Worm (Caenorhabditis elegans) whole organism, mixed stage, embryonic: ENCODE results near the gene sri-54.

Source experiments
- M03D4.4 ChIP-seq: sonication (generic microtip); optimal IDR thresholded peaks from 2 replicates; lab custom pipeline; 2017; ENCODE audit warnings: mild to moderate bottlenecking, missing genetic modification characterization, missing compliant biosample characterization
- bed-3 ChIP-seq: fragments of 200-800 bp; sonication (Bioruptor generic); optimal IDR thresholded peaks from 3 replicates; lab custom pipeline; 2018; ENCODE audit warnings: mild to moderate bottlenecking, missing genetic modification characterization, moderate library complexity, missing compliant biosample characterization
- blmp-1 ChIP-seq: fragments of 150-350 bp; optimal IDR thresholded peaks from 2 replicates; lab custom pipeline; 2014; ENCODE audit warnings: missing biosample characterization, missing genetic modification characterization
- ceh-39 ChIP-seq: fragments of 150-350 bp; optimal IDR thresholded peaks from 2 replicates; lab custom pipeline; 2014; ENCODE audit warnings: missing biosample characterization, missing genetic modification characterization
- ceh-43 ChIP-seq: fragments of 200-800 bp; sonication (Bioruptor generic); optimal IDR thresholded peaks from 2 replicates; lab custom pipeline; 2018; ENCODE audit warnings: mild to moderate bottlenecking, missing genetic modification characterization, moderate library complexity, missing compliant biosample characterization
- ceh-83 ChIP-seq: fragments of 200-800 bp; sonication (Bioruptor generic); optimal IDR thresholded peaks from 2 replicates; lab custom pipeline; 2018; ENCODE audit warnings: mild to moderate bottlenecking, missing genetic modification characterization, missing compliant biosample characterization
- ces-1 ChIP-seq: fragments of 150-350 bp; optimal IDR thresholded peaks from 2 replicates; lab custom pipeline; 2014; ENCODE audit warnings: missing biosample characterization, missing genetic modification reagents, missing genetic modification characterization
- cnd-1 ChIP-seq: fragments of 200-800 bp; sonication (Bioruptor generic); optimal IDR thresholded peaks from 2 replicates; lab custom pipeline; 2018; ENCODE audit warnings: mild to moderate bottlenecking, missing genetic modification characterization, missing compliant biosample characterization
- drap-1 ChIP-seq: fragments of 200-800 bp; sonication (Bioruptor generic); optimal IDR thresholded peaks from 3 replicates; lab custom pipeline; 2018; ENCODE audit warnings: mild to moderate bottlenecking, missing genetic modification characterization, missing compliant biosample characterization
- elt-1 ChIP-seq: sonication (generic microtip); optimal IDR thresholded peaks from 2 replicates; lab custom pipeline; 2017; ENCODE audit warnings: missing genetic modification characterization, mild to moderate bottlenecking, missing compliant biosample characterization, antibody characterized with exemption, moderate library complexity, borderline replicate concordance; ENCODE audit not compliant: insufficient read depth
- elt-3 ChIP-seq: fragments of 150-350 bp; optimal IDR thresholded peaks from 2 replicates; lab custom pipeline; 2014; ENCODE audit warnings: missing biosample characterization, missing genetic modification characterization
- flh-1 ChIP-seq: fragments of 200-800 bp; sonication (Bioruptor generic); optimal IDR thresholded peaks from 2 replicates; lab custom pipeline; 2018; ENCODE audit warnings: mild to moderate bottlenecking, missing genetic modification characterization, moderate library complexity, missing compliant biosample characterization
- ham-2 ChIP-seq: fragments of 200-800 bp; sonication (Bioruptor generic); optimal IDR thresholded peaks from 2 replicates; lab custom pipeline; 2018; ENCODE audit warnings: mild to moderate bottlenecking, missing genetic modification characterization, missing compliant biosample characterization
- hlh-1 ChIP-seq: fragments of 150-350 bp; optimal IDR thresholded peaks from 2 replicates; lab custom pipeline; 2014; ENCODE audit warnings: missing biosample characterization, missing genetic modification reagents, missing genetic modification characterization
- lin-13 ChIP-seq: fragments of 150-350 bp; optimal IDR thresholded peaks from 2 replicates; lab custom pipeline; 2014; ENCODE audit warnings: missing biosample characterization, missing genetic modification characterization
- lin-32 ChIP-seq: fragments of 200-800 bp; sonication (Bioruptor generic); optimal IDR thresholded peaks from 2 replicates; lab custom pipeline; 2018; ENCODE audit warnings: mild to moderate bottlenecking, missing genetic modification characterization, missing compliant biosample characterization
- lsy-2 ChIP-seq: fragments of 150-350 bp; optimal IDR thresholded peaks from 2 replicates; lab custom pipeline; 2014; ENCODE audit warnings: missing biosample characterization, missing genetic modification characterization
- mab-5 ChIP-seq: fragments of 150-350 bp; optimal IDR thresholded peaks from 2 replicates; lab custom pipeline; 2014; ENCODE audit warnings: missing biosample characterization, missing genetic modification characterization
- mep-1 ChIP-seq: fragments of 150-350 bp; optimal IDR thresholded peaks from 2 replicates; lab custom pipeline; 2017; ENCODE audit warnings: missing biosample characterization, missing genetic modification reagents, missing genetic modification characterization, inconsistent platforms
- mls-2 ChIP-seq: sonication (generic microtip); optimal IDR thresholded peaks from 2 replicates; lab custom pipeline; 2016; ENCODE audit warnings: mild to moderate bottlenecking, missing genetic modification characterization, moderate library complexity, missing compliant biosample characterization
- nhr-12 ChIP-seq: fragments of 150-350 bp; optimal IDR thresholded peaks from 2 replicates; lab custom pipeline; 2014; ENCODE audit warnings: missing biosample characterization, missing genetic modification characterization
- nhr-2 ChIP-seq: fragments of 150-350 bp; optimal IDR thresholded peaks from 2 replicates; lab custom pipeline; 2014; ENCODE audit warnings: missing biosample characterization, missing genetic modification characterization
- nhr-237 ChIP-seq: fragments of 150-350 bp; optimal IDR thresholded peaks from 2 replicates; lab custom pipeline; 2014; ENCODE audit warnings: missing biosample characterization, missing genetic modification characterization
- nhr-28 ChIP-seq: fragments of 150-350 bp; optimal IDR thresholded peaks from 2 replicates; lab custom pipeline; 2014; ENCODE audit warnings: missing biosample characterization, missing genetic modification characterization
- pha-4 ChIP-seq: fragments of 150-350 bp; optimal IDR thresholded peaks from 2 replicates; lab custom pipeline; 2018; ENCODE audit warnings: missing biosample characterization, missing genetic modification reagents, missing genetic modification characterization
- sem-2 ChIP-seq: fragments of 200-800 bp; sonication (Bioruptor generic); optimal IDR thresholded peaks from 2 replicates; lab custom pipeline; 2018; ENCODE audit warnings: mild to moderate bottlenecking, missing genetic modification characterization, missing compliant biosample characterization
- snpc-4 ChIP-seq: fragments of 150-350 bp; optimal IDR thresholded peaks from 2 replicates; lab custom pipeline; 2014; ENCODE audit warnings: missing biosample characterization, missing genetic modification characterization
- sptf-1 ChIP-seq: sonication (generic microtip); optimal IDR thresholded peaks from 2 replicates; lab custom pipeline; 2017; ENCODE audit warnings: mild to moderate bottlenecking, missing genetic modification characterization, moderate library complexity, missing compliant biosample characterization
- tbx-8 ChIP-seq: fragments of 200-800 bp; sonication (Bioruptor generic); optimal IDR thresholded peaks from 2 replicates; lab custom pipeline; 2018; ENCODE audit warnings: mild to moderate bottlenecking, missing genetic modification characterization, moderate library complexity, missing compliant biosample characterization
- unc-120 ChIP-seq: sonication (generic microtip); optimal IDR thresholded peaks from 2 replicates; lab custom pipeline; 2017; ENCODE audit warnings: missing genetic modification characterization, missing compliant biosample characterization; ENCODE audit not compliant: poor library complexity, severe bottlenecking
- unc-39 ChIP-seq: fragments of 150-350 bp; optimal IDR thresholded peaks from 2 replicates; lab custom pipeline; 2014; ENCODE audit warnings: missing biosample characterization, missing genetic modification characterization
- unc-62 ChIP-seq: fragments of 150-350 bp; optimal IDR thresholded peaks from 2 replicates; lab custom pipeline; 2014; ENCODE audit warnings: missing biosample characterization, missing genetic modification reagents, missing genetic modification characterization
- ztf-11 ChIP-seq: fragments of 150-350 bp; optimal IDR thresholded peaks from 2 replicates; lab custom pipeline; 2014; ENCODE audit warnings: missing biosample characterization, missing genetic modification characterization

sri-54 gene

ce11 chrII:3123206-3123605, 14.5 kb downstream of the sri-54 start, which contains the start of gene srh-71:
TSS of gene srh-71 (plus strand) at chrII:3123506.
- TF ChIP-seq drap-1 (GFP tag; lab: Kevin White, UChicago) (no peak), M03D4.4 (no peak), ztf-11 (tag; lab: Kevin White, UChicago) (no peak), ceh-83 (GFP tag; lab: Kevin White, UChicago) (no peak)

ce11 chrII:3118907-3119382, 18.8 kb downstream of the sri-54 start, which contains the start of gene T10D4.6:
TSS of gene T10D4.6 (plus strand) at chrII:3119332.
- TF ChIP-seq mep-1 (tag; lab: Kevin White, UChicago), result peak; percentile 53
- TF ChIP-seq mls-2 (tag; lab: Kevin White, UChicago), result no peak
- TF ChIP-seq lin-13 (tag; lab: Kevin White, UChicago), result peak; percentile 17
- TF ChIP-seq elt-1 (tag; lab: Kevin White, UChicago), result no peak
- TF ChIP-seq M03D4.4, result no peak
- no peak for TF ChIP-seq ceh-83 (GFP tag; lab: Kevin White, UChicago)
- TF ChIP-seq unc-62 (GFP tag; lab: Kevin White, UChicago), result peak; percentile 28
- peak; percentile 18 for TF ChIP-seq hlh-1 (tag; lab: Kevin White, UChicago)
- TF ChIP-seq blmp-1 (tag; lab: Kevin White, UChicago), result no peak
- peak; percentile 9 for TF ChIP-seq ceh-39 (tag; lab: Kevin White, UChicago)
- TF ChIP-seq unc-39 (tag; lab: Kevin White, UChicago), result no peak
- no peak for TF ChIP-seq mab-5 (tag; lab: Kevin White, UChicago)
- TF ChIP-seq sem-2 (GFP tag; lab: Kevin White, UChicago), result no peak
- peak; percentile 33 for TF ChIP-seq pha-4 (tag; lab: Kevin White, UChicago)
- peak; percentile 30 for TF ChIP-seq sptf-1
- no peak for TF ChIP-seq ceh-43 (GFP tag; lab: Kevin White, UChicago)
- TF ChIP-seq snpc-4, result no peak
- no peak for TF ChIP-seq elt-3 (tag; lab: Kevin White, UChicago)
- no peak for TF ChIP-seq ztf-11 (tag; lab: Kevin White, UChicago)
- TF ChIP-seq nhr-28 (tag; lab: Kevin White, UChicago), result no peak

DNA sequence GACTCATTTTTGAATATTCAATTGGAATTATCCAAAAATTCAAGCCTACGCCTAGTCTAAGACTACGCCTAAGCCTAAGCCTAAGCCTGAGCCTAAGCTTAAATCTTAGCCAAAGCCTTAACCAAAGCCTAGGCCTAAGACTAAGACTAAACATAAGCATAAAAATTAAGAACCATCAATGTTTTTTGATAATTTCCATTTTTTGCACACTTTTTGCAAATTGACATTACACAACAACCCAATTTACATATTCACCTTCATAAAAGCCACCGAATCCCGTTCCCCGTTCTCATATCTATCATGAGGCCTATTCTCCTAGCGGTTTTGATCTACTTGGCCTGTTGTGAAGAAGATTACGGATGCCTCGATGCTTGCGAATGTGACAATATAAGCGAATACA, 20.2 kb downstream of the sri-54 start, which contains the start of gene T10D4.7:
Gene T10D4.7, plus strand, starts transcription at position 301 of the 400 bp plus-strand sequence.
- TF ChIP-seq unc-62 (GFP tag; lab: Kevin White, UChicago) (no peak), mls-2 (tag; lab: Kevin White, UChicago) (no peak), sptf-1 (no peak), sem-2 (GFP tag; lab: Kevin White, UChicago) (no peak), ceh-39 (tag; lab: Kevin White, UChicago) (no peak), nhr-237 (tag; lab: Kevin White, UChicago) (no peak), mab-5 (tag; lab: Kevin White, UChicago) (no peak), ceh-43 (GFP tag; lab: Kevin White, UChicago) (no peak), mep-1 (tag; lab: Kevin White, UChicago) (no peak), ham-2 (no peak), flh-1 (GFP tag; lab: Kevin White, UChicago) (no peak), lsy-2 (no peak), hlh-1 (tag; lab: Kevin White, UChicago) (no peak), M03D4.4 (no peak), ces-1 (GFP tag; lab: Kevin White, UChicago) (no peak), pha-4 (tag; lab: Kevin White, UChicago) (no peak), elt-1 (tag; lab: Kevin White, UChicago) (no peak), nhr-12 (tag; lab: Kevin White, UChicago) (no peak), tbx-8 (no peak)

DNA sequence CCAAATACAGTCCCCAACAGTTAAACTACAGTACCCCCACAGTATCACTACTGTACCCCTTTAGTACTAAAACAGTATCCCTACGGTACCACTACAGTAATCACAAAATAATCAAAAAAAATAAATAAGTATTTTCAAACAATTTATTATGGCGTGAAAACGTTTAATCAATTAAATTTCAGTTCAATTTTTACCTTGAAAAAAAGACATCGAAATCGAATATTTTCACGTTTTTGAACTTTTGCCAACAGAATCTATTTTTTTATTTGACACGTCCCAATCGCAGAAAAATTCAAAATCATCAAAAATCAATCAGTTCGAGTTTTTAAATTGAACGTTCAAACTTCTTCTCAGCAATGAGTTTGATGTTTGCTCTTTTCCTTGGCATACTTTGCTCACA, 23.8 kb downstream of the sri-54 start, which contains the start of gene clec-123:
Gene clec-123, plus strand, starts transcription at position 301 of the 400 bp plus-strand sequence.
- TF ChIP-seq flh-1 (GFP tag; lab: Kevin White, UChicago), result no peak
- no peak for TF ChIP-seq hlh-1 (tag; lab: Kevin White, UChicago)
- no peak for TF ChIP-seq unc-120
- TF ChIP-seq mab-5 (tag; lab: Kevin White, UChicago), result no peak
- no peak for TF ChIP-seq M03D4.4
- no peak for TF ChIP-seq cnd-1
- no peak for TF ChIP-seq unc-62 (GFP tag; lab: Kevin White, UChicago)
- no peak for TF ChIP-seq drap-1 (GFP tag; lab: Kevin White, UChicago)

ce11 chrII:3113289-3113688, 24.4 kb downstream of the sri-54 start:
- TF ChIP-seq hlh-1 (tag; lab: Kevin White, UChicago) (no peak), nhr-12 (tag; lab: Kevin White, UChicago) (no peak), unc-62 (GFP tag; lab: Kevin White, UChicago) (no peak), bed-3 (GFP tag; lab: Kevin White, UChicago) (no peak), ham-2 (no peak), nhr-2 (tag; lab: Kevin White, UChicago) (no peak), sem-2 (GFP tag; lab: Kevin White, UChicago) (no peak), mep-1 (tag; lab: Kevin White, UChicago) (no peak), mls-2 (tag; lab: Kevin White, UChicago) (no peak), ceh-43 (GFP tag; lab: Kevin White, UChicago) (no peak), lin-32 (GFP tag; lab: Kevin White, UChicago) (no peak), lin-13 (tag; lab: Kevin White, UChicago) (no peak), pha-4 (tag; lab: Kevin White, UChicago) (no peak), sptf-1 (no peak), nhr-28 (tag; lab: Kevin White, UChicago) (no peak)
